Fruit fly (Drosophila melanogaster) whole organism, wandering third instar larva: ENCODE results near the gene CG15543.
A peak's percentile ranks its signal among the peaks of the same experiment; 100 is the strongest.

Experiments used
- CG32264 ChIP-seq: fragments of 200-800 bp; sonication (Bioruptor generic); optimal IDR thresholded peaks from 2 replicates; lab custom pipeline; 2016; ENCODE audit warnings: missing biosample characterization, missing genetic modification characterization
- CG9705 ChIP-seq: fragments of 200-800 bp; sonication (Bioruptor generic); optimal IDR thresholded peaks from 2 replicates; lab custom pipeline; 2018; ENCODE audit warnings: missing biosample characterization, mild to moderate bottlenecking, missing genetic modification characterization
- CrebA ChIP-seq: fragments of 200-800 bp; sonication (Bioruptor generic); optimal IDR thresholded peaks from 2 replicates; lab custom pipeline; 2016; ENCODE audit warnings: missing biosample characterization, mild to moderate bottlenecking, missing genetic modification characterization, borderline replicate concordance
- Dfd ChIP-seq: fragments of >200 bp; optimal IDR thresholded peaks from 2 replicates; lab custom pipeline; 2017; ENCODE audit warnings: missing biosample characterization, missing genetic modification characterization
- Dif ChIP-seq: fragments of 200-275, 200-300 bp; sonication (Bioruptor generic); optimal IDR thresholded peaks from 2 replicates; lab custom pipeline; 2018; ENCODE audit warnings: missing biosample characterization, missing genetic modification characterization; ENCODE audit not compliant: partially characterized antibody
- GATAd ChIP-seq: sonication (Bioruptor generic); optimal IDR thresholded peaks from 2 replicates; lab custom pipeline; 2016; ENCODE audit warnings: missing biosample characterization, missing genetic modification characterization
- HLH106 ChIP-seq: fragments of 200-800 bp; optimal IDR thresholded peaks from 3 replicates; lab custom pipeline; 2019; ENCODE audit warnings: missing biosample characterization, mild to moderate bottlenecking, missing genetic modification characterization, moderate library complexity
- Hnf4 ChIP-seq: fragments of 200-800 bp; sonication (Bioruptor generic); optimal IDR thresholded peaks from 2 replicates; lab custom pipeline; 2016; ENCODE audit warnings: missing biosample characterization, mild to moderate bottlenecking, missing genetic modification characterization
- Hr78 ChIP-seq: fragments of >200 bp; optimal IDR thresholded peaks from 2 replicates; lab custom pipeline; 2017; ENCODE audit warnings: missing biosample characterization, missing genetic modification characterization
- Hr83 ChIP-seq: fragments of 200-300 bp; sonication (Bioruptor generic); optimal IDR thresholded peaks from 2 replicates; lab custom pipeline; 2016; ENCODE audit warnings: missing biosample characterization, mild to moderate bottlenecking, missing genetic modification characterization, moderate library complexity; ENCODE audit not compliant: poor library complexity, severe bottlenecking
- Jra ChIP-seq: sonication (Bioruptor generic); optimal IDR thresholded peaks from 2 replicates; lab custom pipeline; 2016; ENCODE audit warnings: missing biosample characterization, missing genetic modification characterization
- Mio ChIP-seq: sonication (Bioruptor generic); optimal IDR thresholded peaks from 2 replicates; lab custom pipeline; 2016; ENCODE audit warnings: missing biosample characterization, missing genetic modification characterization
- Myc ChIP-seq: fragments of >200 bp; optimal IDR thresholded peaks from 2 replicates; lab custom pipeline; 2017
- N ChIP-seq: fragments of >200 bp; optimal IDR thresholded peaks from 2 replicates; lab custom pipeline; 2018; ENCODE audit warnings: missing biosample characterization, missing external identifiers, missing genetic modification characterization
- OdsH ChIP-seq: fragments of 200-800 bp; sonication (Bioruptor generic); optimal IDR thresholded peaks from 2 replicates; lab custom pipeline; 2016; ENCODE audit warnings: missing biosample characterization, mild to moderate bottlenecking, missing genetic modification characterization
- Rel ChIP-seq, 2 experiments: fragments of 200-800 bp; sonication (Bioruptor generic) in 1 of 2; optimal IDR thresholded peaks; 2 replicates in 1 of 2; 3 replicates in 1 of 2; lab custom pipeline; 2016 to 2019; ENCODE audit warnings: mild to moderate bottlenecking in 2 of 2, missing biosample characterization in 2 of 2, missing genetic modification characterization in 2 of 2, moderate library complexity in 1 of 2
- Vsx2 ChIP-seq: fragments of 200-300, 225-300 bp; sonication (Bioruptor generic); optimal IDR thresholded peaks from 2 replicates; lab custom pipeline; 2018; ENCODE audit warnings: missing biosample characterization, missing genetic modification characterization; ENCODE audit not compliant: partially characterized antibody
- br ChIP-seq: fragments of 200-800 bp; sonication (Bioruptor generic); optimal IDR thresholded peaks from 2 replicates; lab custom pipeline; 2016; ENCODE audit warnings: missing biosample characterization, missing genetic modification characterization
- brk ChIP-seq: fragments of 200-800 bp; sonication (Bioruptor generic); optimal IDR thresholded peaks from 2 replicates; lab custom pipeline; 2016; ENCODE audit warnings: missing biosample characterization, mild to moderate bottlenecking, missing genetic modification characterization
- dl ChIP-seq, 2 experiments: fragments of 175-275, 200-275 bp in 1 of 2; fragments of 200-275 bp in 1 of 2; sonication (Bioruptor generic); optimal IDR thresholded peaks; lab custom pipeline; 2018; ENCODE audit warnings: mild to moderate bottlenecking in 2 of 2, missing biosample characterization in 2 of 2, missing genetic modification characterization in 2 of 2, moderate library complexity in 2 of 2; ENCODE audit not compliant: partially characterized antibody in 2 of 2, insufficient read depth in 1 of 2
- dmrt93B ChIP-seq: fragments of 200-800 bp; sonication (Bioruptor generic); optimal IDR thresholded peaks from 2 replicates; lab custom pipeline; 2018; ENCODE audit warnings: missing biosample characterization, mild to moderate bottlenecking, missing genetic modification characterization
- dsf ChIP-seq: sonication (Bioruptor generic); optimal IDR thresholded peaks from 2 replicates; lab custom pipeline; 2016; ENCODE audit warnings: missing biosample characterization, missing genetic modification characterization, borderline replicate concordance
- foxo ChIP-seq, 2 experiments: fragments of 200-800 bp; sonication (Bioruptor generic); optimal IDR thresholded peaks; 2 replicates in 1 of 2; 3 replicates in 1 of 2; lab custom pipeline; 2016 to 2017; ENCODE audit warnings: missing biosample characterization in 2 of 2, missing genetic modification characterization in 2 of 2
- h ChIP-seq: fragments of 200-800 bp; sonication (Bioruptor generic); optimal IDR thresholded peaks from 3 replicates; lab custom pipeline; 2016; ENCODE audit warnings: missing biosample characterization, mild to moderate bottlenecking, missing genetic modification characterization
- jim ChIP-seq: fragments of 175-275, 200-325 bp; sonication (Bioruptor generic); optimal IDR thresholded peaks from 2 replicates; lab custom pipeline; 2016; ENCODE audit warnings: missing biosample characterization, mild to moderate bottlenecking, missing genetic modification characterization
- lola ChIP-seq: fragments of >200 bp; optimal IDR thresholded peaks from 2 replicates; lab custom pipeline; 2017; ENCODE audit warnings: missing biosample characterization, missing genetic modification characterization
- pan ChIP-seq: fragments of >200 bp; optimal IDR thresholded peaks from 2 replicates; lab custom pipeline; 2017
- psq ChIP-seq: fragments of 200-800 bp; sonication (Bioruptor generic); optimal IDR thresholded peaks from 3 replicates; lab custom pipeline; 2017; ENCODE audit warnings: missing biosample characterization, mild to moderate bottlenecking, missing genetic modification characterization, moderate library complexity
- rgr ChIP-seq: fragments of 200-800 bp; sonication (Bioruptor generic); optimal IDR thresholded peaks from 3 replicates; lab custom pipeline; 2016; ENCODE audit warnings: missing biosample characterization, mild to moderate bottlenecking, missing genetic modification characterization
- sage ChIP-seq: fragments of 200-800 bp; sonication (Bioruptor generic); optimal IDR thresholded peaks from 2 replicates; lab custom pipeline; 2016; ENCODE audit warnings: missing biosample characterization, mild to moderate bottlenecking, missing genetic modification characterization
- tai ChIP-seq: sonication (Bioruptor generic); optimal IDR thresholded peaks from 2 replicates; lab custom pipeline; 2016; ENCODE audit warnings: missing biosample characterization, missing genetic modification characterization
- usp ChIP-seq: fragments of >200 bp; optimal IDR thresholded peaks from 2 replicates; lab custom pipeline; 2017; ENCODE audit warnings: missing biosample characterization, missing genetic modification characterization

Gene CG15543

dm6 chr3R:30725787-30726186 lies 16.9 kb upstream of the CG15543 start, which contains the start of gene eIF4H2:
TSS of gene eIF4H2 (plus strand) at chr3R:30726087.
- TF ChIP-seq h (GFP tag; lab: Kevin White, UChicago) (no peak), usp (GFP tag; lab: Kevin White, UChicago) (no peak), Hr78 (no peak), br (no peak), pan (lab: Kevin White, UChicago) (no peak), rgr (no peak), Jra (no peak), Vsx2 (GFP tag; lab: Kevin White, UChicago) (no peak), GATAd (GFP tag; lab: Kevin White, UChicago) (no peak), HLH106 (tag; lab: Kevin White, UChicago) (no peak), OdsH (GFP tag; lab: Kevin White, UChicago) (no peak), jim (GFP tag; lab: Kevin White, UChicago) (no peak), N (GFP tag; lab: Kevin White, UChicago) (no peak), Rel (GFP tag; optimal IDR thresholded peaks at IDR 0.05; lab: Kevin White, UChicago) (no peak), Rel (tag; optimal IDR thresholded peaks at IDR 0.05; lab: Kevin White, UChicago) (no peak), Mio (no peak), sage (GFP tag; lab: Kevin White, UChicago) (no peak), Dif (GFP tag; lab: Kevin White, UChicago) (no peak), dmrt93B (GFP tag; lab: Kevin White, UChicago) (no peak)

- peak in 1 of 2 experiments; percentile 2 for TF ChIP-seq foxo (GFP tag; optimal IDR thresholded peaks at IDR 0.05; lab: Kevin White, UChicago)
- no peak for TF ChIP-seq usp (GFP tag; lab: Kevin White, UChicago)
- TF ChIP-seq, all 38 proteins: peak for 1
These were observed 13.7 kb upstream of the CG15543 start for dm6 chr3R:30729013-30729412.

dm6 chr3R:30731065-30731464 lies 11.6 kb upstream of the CG15543 start, which contains the start of gene CG11313:
TSS of gene CG11313 (minus strand) at chr3R:30731165.
- TF ChIP-seq sage (GFP tag; lab: Kevin White, UChicago) (no peak), brk (no peak), Dif (GFP tag; lab: Kevin White, UChicago) (no peak), rgr (no peak), OdsH (GFP tag; lab: Kevin White, UChicago) (no peak), Mio (no peak), Hnf4 (GFP tag; lab: Kevin White, UChicago) (no peak), CG9705 (no peak), CrebA (GFP tag; lab: Kevin White, UChicago) (no peak), jim (GFP tag; lab: Kevin White, UChicago) (no peak), dsf (GFP tag; lab: Kevin White, UChicago) (no peak), psq (GFP tag; lab: Kevin White, UChicago) (no peak), usp (GFP tag; lab: Kevin White, UChicago) (no peak), h (GFP tag; lab: Kevin White, UChicago) (no peak), Jra (no peak), CG32264 (GFP tag; lab: Kevin White, UChicago) (no peak), Dfd (GFP tag; lab: Kevin White, UChicago) (no peak), HLH106 (tag; lab: Kevin White, UChicago) (no peak), Hr83 (GFP tag; lab: Kevin White, UChicago) (no peak)

dm6 chr3R:30733081-30733480 lies 9.6 kb upstream of the CG15543 start:
- TF ChIP-seq Myc, result no peak
- TF ChIP-seq foxo (GFP tag; optimal IDR thresholded peaks at IDR 0.05; lab: Kevin White, UChicago), result peak in 1 of 2 experiments; percentile 34
- peak; percentile 21 for TF ChIP-seq h (GFP tag; lab: Kevin White, UChicago)
- no peak for TF ChIP-seq tai
- TF ChIP-seq CG9705, result no peak

- no peak for TF ChIP-seq N (GFP tag; lab: Kevin White, UChicago)
- TF ChIP-seq Jra, result no peak
- no peak for TF ChIP-seq dl (GFP tag; optimal IDR thresholded peaks at IDR 0.05; lab: Kevin White, UChicago; ENCODE audit: insufficient read depth in 1 of 2, partially characterized antibody in 2 of 2)
- no peak for TF ChIP-seq pan (lab: Kevin White, UChicago)
- TF ChIP-seq OdsH (GFP tag; lab: Kevin White, UChicago), result no peak
- TF ChIP-seq Rel (GFP tag; optimal IDR thresholded peaks at IDR 0.05; lab: Kevin White, UChicago), result no peak
- no peak for TF ChIP-seq Rel (tag; optimal IDR thresholded peaks at IDR 0.05; lab: Kevin White, UChicago)
- TF ChIP-seq h (GFP tag; lab: Kevin White, UChicago), result no peak
- no peak for TF ChIP-seq Myc
- no peak for TF ChIP-seq CG9705
- TF ChIP-seq foxo (GFP tag; optimal IDR thresholded peaks at IDR 0.05; lab: Kevin White, UChicago), result no peak
- TF ChIP-seq lola (GFP tag; lab: Kevin White, UChicago), result no peak
These were observed 8.1 kb upstream of the CG15543 start for dm6 chr3R:30734576-30734975.
